Worm (Caenorhabditis elegans) whole organism, L1 larva: ENCODE measurements around the gene F39G3.2.

Experiments used
- C16A3.4 ChIP-seq: fragments of 150-350 bp; optimal IDR thresholded peaks from 2 replicates; lab custom pipeline; 2014; ENCODE audit warnings: missing biosample characterization, missing genetic modification characterization
- F16B12.6 ChIP-seq: fragments of 150-350 bp; optimal IDR thresholded peaks from 2 replicates; lab custom pipeline; 2014; ENCODE audit warnings: missing biosample characterization, missing genetic modification characterization
- aly-2 ChIP-seq: fragments of 150-350 bp; optimal IDR thresholded peaks from 2 replicates; lab custom pipeline; 2014; ENCODE audit warnings: missing biosample characterization, missing genetic modification characterization
- ceh-63 ChIP-seq: fragments of 200-800 bp; sonication (Bioruptor generic); optimal IDR thresholded peaks from 2 replicates; lab custom pipeline; 2018; ENCODE audit warnings: mild to moderate bottlenecking, missing genetic modification characterization, missing compliant biosample characterization
- dsc-1 ChIP-seq: sonication (generic microtip); optimal IDR thresholded peaks from 2 replicates; lab custom pipeline; 2016; ENCODE audit warnings: mild to moderate bottlenecking, missing genetic modification characterization, missing compliant biosample characterization
- efl-1 ChIP-seq, 4 experiments: fragments of 150-350 bp; optimal IDR thresholded peaks in 3 of 4; peaks in 1 of 4; 1 replicate in 1 of 4; 2 replicates in 3 of 4; lab custom pipeline; 2014; ENCODE audit warnings: missing biosample characterization in 2 of 4, missing genetic modification characterization in 2 of 4, missing genetic modification reagents in 2 of 4
- egl-13 ChIP-seq: sonication (generic microtip); optimal IDR thresholded peaks from 2 replicates; lab custom pipeline; 2016; ENCODE audit warnings: missing genotype, missing genetic modification reagents, missing genetic modification characterization, missing compliant biosample characterization
- elt-2 ChIP-seq: sonication (generic microtip); optimal IDR thresholded peaks from 2 replicates; lab custom pipeline; 2016; ENCODE audit warnings: missing genetic modification characterization, mild to moderate bottlenecking, inconsistent platforms, missing compliant biosample characterization, missing genetic modification reagents
- elt-3 ChIP-seq, 6 experiments: fragments of 150-350 bp in 1 of 6; sonication (generic microtip); optimal IDR thresholded peaks; 2 replicates each; lab custom pipeline; 2017 to 2018; ENCODE audit warnings: missing biosample characterization in 6 of 6, missing genetic modification characterization in 6 of 6, inconsistent platforms in 1 of 6
- fkh-4 ChIP-seq: sonication (generic microtip); optimal IDR thresholded peaks from 2 replicates; lab custom pipeline; 2016; ENCODE audit warnings: missing compliant biosample characterization, missing genetic modification characterization, borderline replicate concordance
- fkh-8 ChIP-seq: sonication (generic microtip); optimal IDR thresholded peaks from 2 replicates; lab custom pipeline; 2016; ENCODE audit warnings: mild to moderate bottlenecking, missing genetic modification characterization, missing compliant biosample characterization
- grh-1 ChIP-seq: fragments of 200-800 bp; sonication (Bioruptor generic); IDR thresholded peaks from 2 replicates; pipeline ENCODE4 v1.3.6; 2022; ENCODE audit warnings: missing genetic modification reagents, missing genetic modification characterization, missing compliant biosample characterization
- hlh-17 ChIP-seq: fragments of 200-800 bp; sonication (Bioruptor generic); optimal IDR thresholded peaks from 2 replicates; lab custom pipeline; 2018; ENCODE audit warnings: missing genetic modification characterization, mild to moderate bottlenecking, missing compliant biosample characterization, moderate library complexity, borderline replicate concordance
- hpl-2 ChIP-seq: fragments of 150-350 bp; optimal IDR thresholded peaks from 2 replicates; lab custom pipeline; 2014; ENCODE audit warnings: missing biosample characterization, missing genetic modification reagents, missing genetic modification characterization
- jun-1 ChIP-seq: fragments of 150-350 bp; optimal IDR thresholded peaks from 2 replicates; lab custom pipeline; 2014; ENCODE audit warnings: missing biosample characterization, missing genetic modification reagents, missing genetic modification characterization
- lin-13 ChIP-seq: fragments of 150-350 bp; optimal IDR thresholded peaks from 2 replicates; lab custom pipeline; 2014; ENCODE audit warnings: missing biosample characterization, missing genetic modification reagents, missing genetic modification characterization
- lin-15B ChIP-seq: fragments of 150-350 bp; sonication (generic microtip); optimal IDR thresholded peaks from 3 replicates; lab custom pipeline; 2014; ENCODE audit warnings: missing biosample characterization, missing genetic modification characterization
- lsy-2 ChIP-seq, 2 experiments: fragments of 150-350 bp; optimal IDR thresholded peaks; 2 replicates each; lab custom pipeline; 2014; ENCODE audit warnings: missing biosample characterization in 2 of 2, missing genetic modification characterization in 2 of 2
- mdl-1 ChIP-seq, 2 experiments: fragments of 150-350 bp; optimal IDR thresholded peaks; 2 replicates each; lab custom pipeline; 2014 to 2017; ENCODE audit warnings: missing biosample characterization in 2 of 2, missing genetic modification characterization in 2 of 2, inconsistent platforms in 1 of 2
- mef-2 ChIP-seq: fragments of 150-350 bp; optimal IDR thresholded peaks from 2 replicates; lab custom pipeline; 2014; ENCODE audit warnings: missing biosample characterization, missing genetic modification characterization
- mep-1 ChIP-seq: fragments of 150-350 bp; optimal IDR thresholded peaks from 2 replicates; lab custom pipeline; 2014; ENCODE audit warnings: missing biosample characterization, missing genetic modification characterization
- nhr-11 ChIP-seq: fragments of 150-350 bp; optimal IDR thresholded peaks from 2 replicates; lab custom pipeline; 2014; ENCODE audit warnings: missing biosample characterization, missing genetic modification characterization
- nhr-12 ChIP-seq: sonication (generic microtip); optimal IDR thresholded peaks from 2 replicates; lab custom pipeline; 2017; ENCODE audit warnings: missing biosample characterization, missing genetic modification characterization
- nhr-237 ChIP-seq: fragments of 150-350 bp; optimal IDR thresholded peaks from 2 replicates; lab custom pipeline; 2014; ENCODE audit warnings: missing biosample characterization, missing genetic modification characterization
- nhr-28 ChIP-seq: fragments of 150-350 bp; optimal IDR thresholded peaks from 2 replicates; lab custom pipeline; 2014; ENCODE audit warnings: missing biosample characterization, missing genetic modification characterization
- nhr-47 ChIP-seq: sonication (generic microtip); optimal IDR thresholded peaks from 2 replicates; lab custom pipeline; 2016; ENCODE audit warnings: mild to moderate bottlenecking, missing genetic modification characterization, moderate library complexity, missing compliant biosample characterization
- nhr-71 ChIP-seq: sonication (generic microtip); optimal IDR thresholded peaks from 2 replicates; lab custom pipeline; 2016; ENCODE audit warnings: mild to moderate bottlenecking, missing genetic modification characterization, moderate library complexity, missing compliant biosample characterization
- nhr-85 ChIP-seq: sonication (generic microtip); peaks from one replicate; lab custom pipeline; 2016; ENCODE audit warnings: missing genetic modification characterization, inconsistent platforms, missing compliant biosample characterization
- nhr-90 ChIP-seq: sonication (generic microtip); optimal IDR thresholded peaks from 2 replicates; lab custom pipeline; 2016; ENCODE audit warnings: mild to moderate bottlenecking, missing genetic modification characterization, missing compliant biosample characterization; ENCODE audit not compliant: poor library complexity
- pag-3 ChIP-seq: sonication (generic microtip); optimal IDR thresholded peaks from 2 replicates; lab custom pipeline; 2017; ENCODE audit warnings: missing genetic modification characterization, mild to moderate bottlenecking, missing compliant biosample characterization, antibody characterized with exemption, borderline replicate concordance; ENCODE audit not compliant: insufficient read depth
- rnt-1 ChIP-seq: sonication (generic microtip); optimal IDR thresholded peaks from 2 replicates; lab custom pipeline; 2016; ENCODE audit warnings: mild to moderate bottlenecking, missing genetic modification characterization, moderate library complexity, missing compliant biosample characterization
- skn-1 ChIP-seq: fragments of 150-350 bp; optimal IDR thresholded peaks from 2 replicates; lab custom pipeline; 2014; ENCODE audit warnings: missing biosample characterization, missing genetic modification characterization
- snu-23 ChIP-seq: sonication (generic microtip); optimal IDR thresholded peaks from 2 replicates; lab custom pipeline; 2016; ENCODE audit warnings: missing genetic modification characterization, missing compliant biosample characterization
- sptf-1 ChIP-seq: fragments of 150-350 bp; optimal IDR thresholded peaks from 2 replicates; lab custom pipeline; 2014; ENCODE audit warnings: missing biosample characterization, missing genetic modification characterization
- swsn-7 ChIP-seq: sonication (generic microtip); optimal IDR thresholded peaks from 2 replicates; lab custom pipeline; 2016; ENCODE audit warnings: missing genetic modification characterization, missing compliant biosample characterization
- tlp-1 ChIP-seq: fragments of 150-350 bp; optimal IDR thresholded peaks from 2 replicates; lab custom pipeline; 2014; ENCODE audit warnings: missing biosample characterization, missing genetic modification characterization
- unc-130 ChIP-seq: fragments of 150-350 bp; optimal IDR thresholded peaks from 2 replicates; lab custom pipeline; 2017; ENCODE audit warnings: missing biosample characterization, missing genetic modification characterization, inconsistent platforms
- unc-86 ChIP-seq: sonication (generic microtip); optimal IDR thresholded peaks from 2 replicates; lab custom pipeline; 2016; ENCODE audit warnings: missing genetic modification characterization, missing compliant biosample characterization
- unc-98 ChIP-seq: fragments of 200-800 bp; sonication (Bioruptor generic); IDR thresholded peaks from 2 replicates; pipeline ENCODE4 v1.3.6; 2022; ENCODE audit warnings: missing genetic modification characterization, missing compliant biosample characterization
- zip-4 ChIP-seq: fragments of 200-800 bp; sonication (Bioruptor generic); optimal IDR thresholded peaks from 2 replicates; lab custom pipeline; 2018; ENCODE audit warnings: mild to moderate bottlenecking, missing genetic modification characterization, moderate library complexity, missing compliant biosample characterization
- ztf-11 ChIP-seq, 2 experiments: sonication (generic microtip); optimal IDR thresholded peaks; 2 replicates each; lab custom pipeline; 2016 to 2017; ENCODE audit warnings: missing genetic modification characterization in 2 of 2, missing biosample characterization in 1 of 2, missing compliant biosample characterization in 1 of 2
- ztf-4 ChIP-seq: fragments of 150-350 bp; optimal IDR thresholded peaks from 2 replicates; lab custom pipeline; 2014; ENCODE audit warnings: missing biosample characterization, missing genetic modification characterization

F39G3.2 gene

DNA sequence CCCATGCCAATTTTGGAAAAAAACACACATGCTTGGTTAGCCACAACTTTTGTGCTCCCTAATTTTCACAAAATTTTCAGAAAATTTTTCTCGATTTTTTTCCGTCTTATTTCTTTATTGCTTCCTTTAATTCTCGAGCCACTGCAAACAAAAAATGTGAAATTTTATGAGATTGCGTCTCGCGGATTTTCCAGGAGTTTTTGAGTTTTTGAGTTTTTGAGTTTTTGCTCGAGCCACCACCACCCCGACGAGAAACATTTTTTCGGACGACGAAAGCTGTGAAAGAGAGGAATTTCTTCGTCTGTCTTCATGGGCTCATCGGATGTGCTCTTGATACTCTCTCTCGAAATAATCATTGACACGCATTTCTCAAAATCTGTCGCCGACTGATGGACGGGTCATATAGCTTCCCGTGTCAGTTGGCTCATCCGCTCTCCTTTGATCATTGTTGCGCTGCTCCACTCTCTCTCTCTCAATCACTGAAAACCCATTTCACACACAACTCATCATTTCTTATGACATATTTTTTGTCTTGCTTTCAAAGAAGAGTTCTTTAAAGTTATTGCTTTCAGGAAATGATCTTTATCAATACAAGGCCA is 39.9 kb downstream of the F39G3.2 start, which contains the start of gene C18G1.1:
Gene C18G1.1 (plus strand): TSS at position 573 of the 599 bp plus-strand sequence.
- no peak for TF ChIP-seq elt-3 (tag; optimal IDR thresholded peaks at IDR 0.05; lab: Kevin White, UChicago)
- no peak for TF ChIP-seq fkh-8 (tag; lab: Kevin White, UChicago)
- TF ChIP-seq rnt-1 (tag; lab: Kevin White, UChicago): peak; percentile 59
- TF ChIP-seq dsc-1 (tag; lab: Kevin White, UChicago): no peak
- no peak for TF ChIP-seq lin-15B (tag; lab: Kevin White, UChicago)
- TF ChIP-seq ceh-63 (GFP tag; lab: Kevin White, UChicago): no peak
- no peak for TF ChIP-seq unc-86
- TF ChIP-seq egl-13 (tag; lab: Kevin White, UChicago): no peak
- no peak for TF ChIP-seq lin-13 (GFP tag; lab: Kevin White, UChicago)
- peak in 1 of 2 experiments; percentile 26 for TF ChIP-seq lsy-2 (tag; optimal IDR thresholded peaks at IDR 0.05; lab: Kevin White, UChicago)
- no peak for TF ChIP-seq mdl-1 (tag; optimal IDR thresholded peaks at IDR 0.05; lab: Kevin White, UChicago)
- TF ChIP-seq unc-130 (tag; lab: Kevin White, UChicago): peak; percentile 27
- TF ChIP-seq unc-98: no peak
- TF ChIP-seq swsn-7: no peak
- no peak for TF ChIP-seq nhr-90 (tag; lab: Kevin White, UChicago)
- TF ChIP-seq elt-2: no peak
- TF ChIP-seq nhr-71: peak; percentile 50
- no peak for TF ChIP-seq efl-1 (optimal IDR thresholded peaks at IDR 0.05; lab: Kevin White, UChicago)
- no peak for TF ChIP-seq efl-1 (GFP tag; optimal IDR thresholded peaks at IDR 0.05 in 1 of 2; lab: Kevin White, UChicago)
- no peak for TF ChIP-seq hpl-2 (GFP tag; lab: Kevin White, UChicago)
- TF ChIP-seq zip-4: no peak
- no peak for TF ChIP-seq ztf-4
- TF ChIP-seq F16B12.6 (tag; lab: Kevin White, UChicago): no peak
- no peak for TF ChIP-seq nhr-85
- no peak for TF ChIP-seq nhr-47 (tag; lab: Kevin White, UChicago)
- TF ChIP-seq nhr-12: no peak
- TF ChIP-seq hlh-17 (GFP tag; lab: Kevin White, UChicago): no peak
- no peak for TF ChIP-seq pag-3
- no peak for TF ChIP-seq tlp-1 (tag; lab: Kevin White, UChicago)
- TF ChIP-seq jun-1: no peak
- no peak for TF ChIP-seq nhr-28 (tag; lab: Kevin White, UChicago)
- TF ChIP-seq snu-23: peak; percentile 5
- no peak for TF ChIP-seq nhr-11
- TF ChIP-seq mep-1 (tag; lab: Kevin White, UChicago): no peak
- TF ChIP-seq mef-2 (tag; lab: Kevin White, UChicago): no peak
- no peak for TF ChIP-seq ztf-11 (tag; optimal IDR thresholded peaks at IDR 0.05; lab: Kevin White, UChicago)
- TF ChIP-seq grh-1 (GFP tag; lab: Robert Waterston, UW): no peak
- no peak for TF ChIP-seq sptf-1 (tag; lab: Kevin White, UChicago)
- TF ChIP-seq aly-2 (tag; lab: Kevin White, UChicago): no peak
- no peak for TF ChIP-seq nhr-237 (tag; lab: Kevin White, UChicago)
- TF ChIP-seq C16A3.4 (tag; lab: Kevin White, UChicago): no peak
- no peak for TF ChIP-seq fkh-4

DNA sequence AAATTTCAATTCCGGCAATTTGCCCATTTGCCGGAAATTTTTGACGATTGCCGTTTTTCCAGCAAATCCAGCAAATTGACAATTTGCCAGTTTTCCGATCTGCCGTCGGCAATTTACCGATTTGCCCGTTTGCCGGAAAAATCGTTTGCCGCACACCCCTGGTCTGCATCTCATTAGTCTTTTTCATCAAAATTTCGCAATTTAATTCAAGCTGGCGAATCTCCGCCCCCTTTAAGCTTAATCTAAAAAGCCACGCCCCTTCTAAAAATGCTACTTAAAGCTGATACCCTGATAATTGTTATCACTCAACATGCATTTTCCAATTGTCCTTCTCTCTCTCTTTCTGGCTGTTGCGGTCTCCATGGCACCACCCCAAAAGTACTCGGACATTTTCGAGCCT is 45.7 kb downstream of the F39G3.2 start, which contains the start of gene Y60C6A.1:
Gene Y60C6A.1 (plus strand): TSS at position 301 of the 400 bp plus-strand sequence.
- no peak for TF ChIP-seq skn-1 (tag; lab: Kevin White, UChicago)
- no peak for TF ChIP-seq egl-13 (tag; lab: Kevin White, UChicago)
